Worm (Caenorhabditis elegans) whole organism, young adult: ENCODE measurements around the gene H27A22.1.

Source experiments
- B0336.3 ChIP-seq: fragments of 200-800 bp; sonication (Bioruptor generic); IDR thresholded peaks from 2 replicates; pipeline ENCODE4 v1.3.6; 2022; ENCODE audit warnings: missing genetic modification characterization, missing compliant biosample characterization
- F33H1.4 ChIP-seq: fragments of 200-800 bp; sonication (Bioruptor generic); IDR thresholded peaks from 2 replicates; pipeline ENCODE4 v1.3.6; 2022; ENCODE audit warnings: missing genetic modification reagents, missing genetic modification characterization, missing compliant biosample characterization
- F37B4.10 ChIP-seq: fragments of 200-800 bp; sonication (Bioruptor generic); IDR thresholded peaks from 2 replicates; pipeline ENCODE4 v1.3.6; 2022; ENCODE audit warnings: missing genetic modification characterization, missing compliant biosample characterization
- Y56A3A.18 ChIP-seq: fragments of 200-800 bp; sonication (Bioruptor generic); IDR thresholded peaks from 2 replicates; pipeline ENCODE4 v1.3.6; 2022; ENCODE audit warnings: missing genetic modification reagents, missing genetic modification characterization, missing compliant biosample characterization
- aptf-2 ChIP-seq: fragments of 200-800 bp; sonication (Bioruptor generic); conservative IDR thresholded peaks from 2 replicates; pipeline ENCODE4 v1.3.6; 2022; ENCODE audit warnings: missing genetic modification reagents, missing genetic modification characterization, missing compliant biosample characterization
- attf-3 ChIP-seq: fragments of 200-800 bp; sonication (Bioruptor generic); conservative IDR thresholded peaks from 2 replicates; pipeline ENCODE4 v1.3.6; 2022; ENCODE audit warnings: missing genetic modification reagents, missing genetic modification characterization, missing compliant biosample characterization
- ceh-91 ChIP-seq: fragments of 200-800 bp; sonication (Bioruptor generic); IDR thresholded peaks from 2 replicates; pipeline ENCODE4 v1.3.6; 2022; ENCODE audit warnings: missing genetic modification reagents, missing genetic modification characterization, missing compliant biosample characterization
- dox-1 ChIP-seq: fragments of 200-800 bp; sonication (Bioruptor generic); IDR thresholded peaks from 2 replicates; pipeline ENCODE4 v1.3.6; 2022; ENCODE audit warnings: missing genetic modification reagents, missing genetic modification characterization, missing compliant biosample characterization
- efl-1 ChIP-seq: fragments of 150-350 bp; optimal IDR thresholded peaks from 2 replicates; lab custom pipeline; 2014; ENCODE audit warnings: missing biosample characterization, missing genetic modification reagents, missing genetic modification characterization
- lsl-1 ChIP-seq: fragments of 200-800 bp; sonication (Bioruptor generic); optimal IDR thresholded peaks from 2 replicates; lab custom pipeline; 2018; ENCODE audit warnings: mild to moderate bottlenecking, missing genetic modification characterization, moderate library complexity, missing compliant biosample characterization
- madf-6 ChIP-seq: fragments of 200-800 bp; sonication (Bioruptor generic); IDR thresholded peaks from 2 replicates; pipeline ENCODE4 v1.3.6; 2022; ENCODE audit warnings: missing genetic modification reagents, missing genetic modification characterization, missing compliant biosample characterization
- mcd-1 ChIP-seq: fragments of 200-800 bp; sonication (Bioruptor generic); IDR thresholded peaks from 2 replicates; pipeline ENCODE4 v1.3.6; 2022; ENCODE audit warnings: missing genetic modification reagents, missing genetic modification characterization, missing compliant biosample characterization
- mel-28 ChIP-seq: sonication (generic microtip); optimal IDR thresholded peaks from 2 replicates; lab custom pipeline; 2016; ENCODE audit warnings: borderline replicate concordance, mild to moderate bottlenecking, missing genetic modification characterization, missing compliant biosample characterization
- mes-4 ChIP-seq: sonication (generic microtip); optimal IDR thresholded peaks from 2 replicates; lab custom pipeline; 2016; ENCODE audit warnings: missing genotype, missing genetic modification characterization, missing compliant biosample characterization
- nfya-1 ChIP-seq: sonication (generic microtip); optimal IDR thresholded peaks from 2 replicates; lab custom pipeline; 2017; ENCODE audit warnings: antibody characterized with exemption, missing compliant biosample characterization, missing genetic modification characterization, borderline replicate concordance; ENCODE audit not compliant: insufficient read depth
- nhr-120 ChIP-seq: fragments of 200-800 bp; sonication (Bioruptor generic); IDR thresholded peaks from 2 replicates; pipeline ENCODE4 v1.3.6; 2022; ENCODE audit warnings: missing genetic modification characterization, missing compliant biosample characterization
- nhr-80 ChIP-seq: sonication (generic microtip); optimal IDR thresholded peaks from 2 replicates; lab custom pipeline; 2016; ENCODE audit warnings: missing genetic modification characterization, missing compliant biosample characterization
- pbrm-1 ChIP-seq: fragments of 200-800 bp; sonication (Bioruptor generic); IDR thresholded peaks from 2 replicates; pipeline ENCODE4 v1.3.6; 2022; ENCODE audit warnings: missing genetic modification reagents, missing genetic modification characterization, missing compliant biosample characterization
- sdz-38 ChIP-seq: sonication (generic microtip); optimal IDR thresholded peaks from 2 replicates; lab custom pipeline; 2016; ENCODE audit warnings: missing genotype, missing genetic modification characterization, missing compliant biosample characterization
- snpc-1.1 ChIP-seq: sonication (generic microtip); optimal IDR thresholded peaks from 2 replicates; lab custom pipeline; 2017; ENCODE audit warnings: missing genetic modification characterization, mild to moderate bottlenecking, missing compliant biosample characterization, antibody characterized with exemption, moderate library complexity, missing genotype, missing genetic modification reagents; ENCODE audit not compliant: insufficient read depth
- snpc-1.3 ChIP-seq: sonication (generic microtip); optimal IDR thresholded peaks from 2 replicates; lab custom pipeline; 2017; ENCODE audit warnings: missing genetic modification characterization, mild to moderate bottlenecking, missing compliant biosample characterization, antibody characterized with exemption, moderate library complexity, missing genotype, missing genetic modification reagents; ENCODE audit not compliant: insufficient read depth
- somi-1 ChIP-seq: fragments of 200-800 bp; sonication (Bioruptor generic); optimal IDR thresholded peaks from 2 replicates; lab custom pipeline; 2018; ENCODE audit warnings: mild to moderate bottlenecking, missing genetic modification characterization, missing compliant biosample characterization
- unc-62 ChIP-seq: fragments of 150-350 bp; optimal IDR thresholded peaks from 2 replicates; lab custom pipeline; 2014; ENCODE audit warnings: missing biosample characterization, missing genetic modification reagents, missing genetic modification characterization
- xnd-1 ChIP-seq: sonication (generic microtip); optimal IDR thresholded peaks from 2 replicates; lab custom pipeline; 2016; ENCODE audit warnings: missing genotype, missing genetic modification reagents, missing genetic modification characterization, missing compliant biosample characterization
- ztf-25 ChIP-seq: fragments of 200-800 bp; sonication (Bioruptor generic); IDR thresholded peaks from 2 replicates; pipeline ENCODE4 v1.3.6; 2022; ENCODE audit warnings: missing genetic modification reagents, missing genetic modification characterization, missing compliant biosample characterization

Gene H27A22.1

ce11 chrV:10581837-10582300, 20.5 kb upstream of the H27A22.1 start, which contains the start of gene T21C9.6:
Gene T21C9.6, plus strand, starts transcription at chrV:10581887.
- TF ChIP-seq nhr-80 (tag; lab: Kevin White, UChicago) (peak; percentile 16), ztf-25 (GFP tag; lab: Robert Waterston, UW) (no peak)

ce11 chrV:10588694-10589093, 13.7 kb upstream of the H27A22.1 start, which contains the start of gene srg-32:
Gene srg-32, minus strand, starts transcription at chrV:10588794.
- TF ChIP-seq sdz-38 (tag; lab: Kevin White, UChicago): no peak
- no peak for TF ChIP-seq mes-4
- no peak for TF ChIP-seq pbrm-1
- TF ChIP-seq nfya-1: no peak
- no peak for TF ChIP-seq mcd-1
- TF ChIP-seq, all 124 proteins: peak for 0

- TF ChIP-seq unc-62 (GFP tag; lab: Kevin White, UChicago) (peak; percentile 91), nhr-80 (tag; lab: Kevin White, UChicago) (peak; percentile 50), somi-1 (GFP tag; lab: Kevin White, UChicago) (no peak), F33H1.4 (no peak)
Measured at ce11 chrV:10589774-10590528, 12.4 kb upstream of the H27A22.1 start, which contains the start of gene ttr-23. Gene ttr-23, minus strand, starts transcription at chrV:10589860.

- TF ChIP-seq F37B4.10: 0 out of 2 replicates have a peak, but pooled peaks have one; percentile 13
- TF ChIP-seq snpc-1.3 (tag; lab: Kevin White, UChicago): no peak
Measured at ce11 chrV:10592479-10592878, 9.9 kb upstream of the H27A22.1 start, which contains the start of gene T21C9.9. Gene T21C9.9, minus strand, starts transcription at chrV:10592579.

ce11 chrV:10594810-10595209, 7.5 kb upstream of the H27A22.1 start, which contains the start of gene T21C9.11:
Gene T21C9.11, minus strand, starts transcription at chrV:10594910.
- TF ChIP-seq nhr-120 (GFP tag; lab: Robert Waterston, UW) (no peak), attf-3 (GFP tag; lab: Robert Waterston, UW) (no peak), aptf-2 (GFP tag; lab: Robert Waterston, UW) (no peak), snpc-1.1 (tag; lab: Kevin White, UChicago) (no peak), xnd-1 (tag; lab: Kevin White, UChicago) (no peak), B0336.3 (GFP tag; lab: Robert Waterston, UW) (no peak), mel-28 (no peak), dox-1 (no peak)
- TF ChIP-seq, all 124 proteins: peak for 0

ce11 chrV:10597234-10597633, 5.1 kb upstream of the H27A22.1 start, which contains the start of gene T21C9.13:
Gene T21C9.13, plus strand, starts transcription at chrV:10597266.
- TF ChIP-seq efl-1 (GFP tag; lab: Kevin White, UChicago) (peak; percentile 55), xnd-1 (tag; lab: Kevin White, UChicago) (peak; percentile 10), ceh-91 (GFP tag; lab: Robert Waterston, UW) (no peak), madf-6 (peak; percentile 60; the same call in 1 of the 2 replicates), lsl-1 (peak; percentile 45)

ce11 chrV:10598670-10599154, 3.6 kb upstream of the H27A22.1 start, which contains the start of gene scpl-4:
Gene scpl-4, plus strand, starts transcription at chrV:10599104.
- TF ChIP-seq attf-3 (GFP tag; lab: Robert Waterston, UW) (peak; percentile 75), Y56A3A.18 (GFP tag; lab: Robert Waterston, UW) (no peak)
